Worm (Caenorhabditis elegans) whole organism, young adult: ENCODE measurements around the gene cyp-13A4.

Experiments
- B0019.2 ChIP-seq: fragments of 200-800 bp; sonication (Bioruptor generic); conservative IDR thresholded peaks from 2 replicates; pipeline ENCODE4 v1.3.6; 2022; ENCODE audit warnings: missing genetic modification reagents, missing genetic modification characterization, missing compliant biosample characterization
- C06A6.2 ChIP-seq: fragments of 200-800 bp; sonication (Bioruptor generic); conservative IDR thresholded peaks from 2 replicates; pipeline ENCODE4 v1.3.6; 2022; ENCODE audit warnings: missing genetic modification characterization, missing compliant biosample characterization
- F22D6.2 ChIP-seq: sonication (generic microtip); optimal IDR thresholded peaks from 2 replicates; lab custom pipeline; 2016; ENCODE audit warnings: mild to moderate bottlenecking, missing genetic modification characterization, missing compliant biosample characterization
- F49E8.2 ChIP-seq: sonication (generic microtip); optimal IDR thresholded peaks from 3 replicates; lab custom pipeline; 2017; ENCODE audit warnings: missing genetic modification characterization, mild to moderate bottlenecking, missing compliant biosample characterization, antibody characterized with exemption, moderate library complexity; ENCODE audit not compliant: insufficient read depth
- F52B5.7 ChIP-seq: sonication (generic microtip); optimal IDR thresholded peaks from 2 replicates; lab custom pipeline; 2016; ENCODE audit warnings: mild to moderate bottlenecking, missing genetic modification characterization, missing compliant biosample characterization
- F57A8.1 ChIP-seq: fragments of 200-800 bp; sonication (Bioruptor generic); optimal IDR thresholded peaks from 2 replicates; lab custom pipeline; 2018; ENCODE audit warnings: mild to moderate bottlenecking, missing genetic modification characterization, moderate library complexity, missing compliant biosample characterization
- K11D2.4 ChIP-seq: fragments of 200-800 bp; sonication (Bioruptor generic); IDR thresholded peaks from 2 replicates; pipeline ENCODE4 v1.3.6; 2022; ENCODE audit warnings: missing genetic modification reagents, missing genetic modification characterization, missing compliant biosample characterization
- Y53G8AR.9 ChIP-seq: fragments of 200-800 bp; sonication (Bioruptor generic); conservative IDR thresholded peaks from 2 replicates; pipeline ENCODE4 v1.3.6; 2022; ENCODE audit warnings: missing genetic modification reagents, missing genetic modification characterization, missing compliant biosample characterization
- Y56A3A.18 ChIP-seq: fragments of 200-800 bp; sonication (Bioruptor generic); IDR thresholded peaks from 2 replicates; pipeline ENCODE4 v1.3.6; 2022; ENCODE audit warnings: missing genetic modification reagents, missing genetic modification characterization, missing compliant biosample characterization
- ama-1 ChIP-seq, 3 experiments: fragments of 150-350 bp in 1 of 3; sonication (generic microtip) in 2 of 3; optimal IDR thresholded peaks; 2 replicates each; lab custom pipeline; 2014 to 2018; ENCODE audit warnings: missing biosample characterization in 2 of 3, missing genetic modification characterization in 2 of 3, missing genetic modification reagents in 2 of 3
- aptf-2 ChIP-seq: fragments of 200-800 bp; sonication (Bioruptor generic); conservative IDR thresholded peaks from 2 replicates; pipeline ENCODE4 v1.3.6; 2022; ENCODE audit warnings: missing genetic modification reagents, missing genetic modification characterization, missing compliant biosample characterization
- attf-3 ChIP-seq: fragments of 200-800 bp; sonication (Bioruptor generic); conservative IDR thresholded peaks from 2 replicates; pipeline ENCODE4 v1.3.6; 2022; ENCODE audit warnings: missing genetic modification reagents, missing genetic modification characterization, missing compliant biosample characterization
- attf-5 ChIP-seq: fragments of 200-800 bp; sonication (Bioruptor generic); optimal IDR thresholded peaks from 2 replicates; lab custom pipeline; 2018; ENCODE audit warnings: mild to moderate bottlenecking, missing genetic modification characterization, missing compliant biosample characterization
- attf-6 ChIP-seq: fragments of 200-800 bp; sonication (Bioruptor generic); IDR thresholded peaks from 2 replicates; pipeline ENCODE4 v1.3.6; 2022; ENCODE audit warnings: missing genetic modification reagents, missing genetic modification characterization, missing compliant biosample characterization
- bed-1 ChIP-seq: fragments of 200-800 bp; sonication (Bioruptor generic); IDR thresholded peaks from 2 replicates; pipeline ENCODE4 v1.3.6; 2022; ENCODE audit warnings: missing genetic modification reagents, missing genetic modification characterization, missing compliant biosample characterization
- bed-2 ChIP-seq: fragments of 200-800 bp; sonication (Bioruptor generic); IDR thresholded peaks from 2 replicates; pipeline ENCODE4 v1.3.6; 2022; ENCODE audit warnings: missing genetic modification reagents, missing genetic modification characterization, missing compliant biosample characterization
- ceh-100 ChIP-seq: fragments of 200-800 bp; sonication (Bioruptor generic); IDR thresholded peaks from 2 replicates; pipeline ENCODE4 v1.3.6; 2022; ENCODE audit warnings: missing genetic modification reagents, missing genetic modification characterization, missing compliant biosample characterization
- ceh-40 ChIP-seq: fragments of 200-800 bp; sonication (Bioruptor generic); IDR thresholded peaks from 2 replicates; pipeline ENCODE4 v1.3.6; 2022; ENCODE audit warnings: missing genetic modification characterization, missing compliant biosample characterization
- chd-7 ChIP-seq: sonication (generic microtip); optimal IDR thresholded peaks from 2 replicates; lab custom pipeline; 2016; ENCODE audit warnings: mild to moderate bottlenecking, missing genetic modification characterization, moderate library complexity, missing compliant biosample characterization
- dox-1 ChIP-seq: fragments of 200-800 bp; sonication (Bioruptor generic); IDR thresholded peaks from 2 replicates; pipeline ENCODE4 v1.3.6; 2022; ENCODE audit warnings: missing genetic modification reagents, missing genetic modification characterization, missing compliant biosample characterization
- dpff-1 ChIP-seq: sonication (generic microtip); optimal IDR thresholded peaks from 2 replicates; lab custom pipeline; 2017; ENCODE audit warnings: mild to moderate bottlenecking, missing genetic modification characterization, missing compliant biosample characterization
- efl-1 ChIP-seq: fragments of 150-350 bp; optimal IDR thresholded peaks from 2 replicates; lab custom pipeline; 2014; ENCODE audit warnings: missing biosample characterization, missing genetic modification reagents, missing genetic modification characterization
- egl-44 ChIP-seq: fragments of 200-800 bp; sonication (Bioruptor generic); IDR thresholded peaks from 2 replicates; pipeline ENCODE4 v1.3.6; 2022; ENCODE audit warnings: missing genetic modification reagents, missing genetic modification characterization, missing compliant biosample characterization
- fkh-3 ChIP-seq: sonication (generic microtip); optimal IDR thresholded peaks from 2 replicates; lab custom pipeline; 2016; ENCODE audit warnings: mild to moderate bottlenecking, missing genetic modification characterization, missing compliant biosample characterization
- gei-17 ChIP-seq: fragments of 200-800 bp; sonication (Bioruptor generic); optimal IDR thresholded peaks from 2 replicates; lab custom pipeline; 2018; ENCODE audit warnings: mild to moderate bottlenecking, missing genetic modification characterization, missing compliant biosample characterization
- hlh-12 ChIP-seq: sonication (generic microtip); optimal IDR thresholded peaks from 2 replicates; lab custom pipeline; 2016; ENCODE audit warnings: missing genetic modification characterization, missing compliant biosample characterization
- hrde-1 ChIP-seq: sonication (generic microtip); optimal IDR thresholded peaks from 2 replicates; lab custom pipeline; 2016; ENCODE audit warnings: missing genetic modification characterization, mild to moderate bottlenecking, missing compliant biosample characterization, moderate library complexity, missing genotype, missing genetic modification reagents, borderline replicate concordance
- hsf-1 ChIP-seq: fragments of 200-800 bp; sonication (Bioruptor generic); IDR thresholded peaks from 2 replicates; pipeline ENCODE4 v1.3.6; 2022; ENCODE audit warnings: missing genetic modification reagents, missing genetic modification characterization, missing compliant biosample characterization
- let-526 ChIP-seq: fragments of 200-800 bp; sonication (Bioruptor generic); IDR thresholded peaks from 2 replicates; pipeline ENCODE4 v1.3.6; 2022; ENCODE audit warnings: missing genetic modification reagents, missing genetic modification characterization, missing compliant biosample characterization
- lin-26 ChIP-seq: fragments of 200-800 bp; sonication (Bioruptor generic); IDR thresholded peaks from 2 replicates; pipeline ENCODE4 v1.3.6; 2022; ENCODE audit warnings: missing genetic modification reagents, missing genetic modification characterization, missing compliant biosample characterization
- lin-54 ChIP-seq: fragments of 200-800 bp; sonication (Bioruptor generic); optimal IDR thresholded peaks from 2 replicates; lab custom pipeline; 2018; ENCODE audit warnings: mild to moderate bottlenecking, missing genetic modification characterization, missing compliant biosample characterization
- lsl-1 ChIP-seq: fragments of 200-800 bp; sonication (Bioruptor generic); optimal IDR thresholded peaks from 2 replicates; lab custom pipeline; 2018; ENCODE audit warnings: mild to moderate bottlenecking, missing genetic modification characterization, moderate library complexity, missing compliant biosample characterization
- madf-10 ChIP-seq: sonication (generic microtip); optimal IDR thresholded peaks from 2 replicates; lab custom pipeline; 2016; ENCODE audit warnings: mild to moderate bottlenecking, missing genetic modification characterization, missing compliant biosample characterization
- madf-3 ChIP-seq: fragments of 200-800 bp; sonication (Bioruptor generic); IDR thresholded peaks from 2 replicates; pipeline ENCODE4 v1.3.6; 2022; ENCODE audit warnings: missing genetic modification reagents, missing genetic modification characterization, missing compliant biosample characterization
- mel-28 ChIP-seq: sonication (generic microtip); optimal IDR thresholded peaks from 2 replicates; lab custom pipeline; 2016; ENCODE audit warnings: borderline replicate concordance, mild to moderate bottlenecking, missing genetic modification characterization, missing compliant biosample characterization
- nfya-1 ChIP-seq: sonication (generic microtip); optimal IDR thresholded peaks from 2 replicates; lab custom pipeline; 2017; ENCODE audit warnings: antibody characterized with exemption, missing compliant biosample characterization, missing genetic modification characterization, borderline replicate concordance; ENCODE audit not compliant: insufficient read depth
- nfyb-1 ChIP-seq: fragments of 200-800 bp; sonication (Bioruptor generic); IDR thresholded peaks from 2 replicates; pipeline ENCODE4 v1.3.6; 2022; ENCODE audit warnings: missing genetic modification reagents, missing genetic modification characterization, missing compliant biosample characterization
- nhr-179 ChIP-seq: sonication (generic microtip); optimal IDR thresholded peaks from 2 replicates; lab custom pipeline; 2016; ENCODE audit warnings: mild to moderate bottlenecking, missing genetic modification characterization, missing compliant biosample characterization
- nhr-80 ChIP-seq: sonication (generic microtip); optimal IDR thresholded peaks from 2 replicates; lab custom pipeline; 2016; ENCODE audit warnings: missing genetic modification characterization, missing compliant biosample characterization
- snpc-1.3 ChIP-seq: sonication (generic microtip); optimal IDR thresholded peaks from 2 replicates; lab custom pipeline; 2017; ENCODE audit warnings: missing genetic modification characterization, mild to moderate bottlenecking, missing compliant biosample characterization, antibody characterized with exemption, moderate library complexity, missing genotype, missing genetic modification reagents; ENCODE audit not compliant: insufficient read depth
- snpc-3.4 ChIP-seq: sonication (generic microtip); optimal IDR thresholded peaks from 2 replicates; lab custom pipeline; 2017; ENCODE audit warnings: missing genetic modification characterization, mild to moderate bottlenecking, missing compliant biosample characterization, antibody characterized with exemption, moderate library complexity, missing genotype, missing genetic modification reagents
- unc-62 ChIP-seq: fragments of 150-350 bp; optimal IDR thresholded peaks from 2 replicates; lab custom pipeline; 2014; ENCODE audit warnings: missing biosample characterization, missing genetic modification reagents, missing genetic modification characterization
- zfh-2 ChIP-seq: fragments of 200-800 bp; sonication (Bioruptor generic); conservative IDR thresholded peaks from 2 replicates; pipeline ENCODE4 v1.3.6; 2022; ENCODE audit warnings: missing genetic modification reagents, missing genetic modification characterization, missing compliant biosample characterization
- ztf-18 ChIP-seq: sonication (generic microtip); optimal IDR thresholded peaks from 2 replicates; lab custom pipeline; 2016; ENCODE audit warnings: missing genotype, mild to moderate bottlenecking, missing genetic modification characterization, missing compliant biosample characterization
- ztf-25 ChIP-seq: fragments of 200-800 bp; sonication (Bioruptor generic); IDR thresholded peaks from 2 replicates; pipeline ENCODE4 v1.3.6; 2022; ENCODE audit warnings: missing genetic modification reagents, missing genetic modification characterization, missing compliant biosample characterization
- ztf-26 ChIP-seq: sonication (generic microtip); optimal IDR thresholded peaks from 2 replicates; lab custom pipeline; 2017; ENCODE audit warnings: missing genetic modification characterization, missing compliant biosample characterization
- ztf-28 ChIP-seq: fragments of 200-800 bp; sonication (Bioruptor generic); IDR thresholded peaks from 2 replicates; pipeline ENCODE4 v1.3.6; 2022; ENCODE audit warnings: missing genetic modification reagents, missing genetic modification characterization, missing compliant biosample characterization
- ztf-3 ChIP-seq: fragments of 200-800 bp; sonication (Bioruptor generic); optimal IDR thresholded peaks from 2 replicates; lab custom pipeline; 2018; ENCODE audit warnings: mild to moderate bottlenecking, missing genetic modification characterization, missing compliant biosample characterization

The cyp-13A4 gene

DNA sequence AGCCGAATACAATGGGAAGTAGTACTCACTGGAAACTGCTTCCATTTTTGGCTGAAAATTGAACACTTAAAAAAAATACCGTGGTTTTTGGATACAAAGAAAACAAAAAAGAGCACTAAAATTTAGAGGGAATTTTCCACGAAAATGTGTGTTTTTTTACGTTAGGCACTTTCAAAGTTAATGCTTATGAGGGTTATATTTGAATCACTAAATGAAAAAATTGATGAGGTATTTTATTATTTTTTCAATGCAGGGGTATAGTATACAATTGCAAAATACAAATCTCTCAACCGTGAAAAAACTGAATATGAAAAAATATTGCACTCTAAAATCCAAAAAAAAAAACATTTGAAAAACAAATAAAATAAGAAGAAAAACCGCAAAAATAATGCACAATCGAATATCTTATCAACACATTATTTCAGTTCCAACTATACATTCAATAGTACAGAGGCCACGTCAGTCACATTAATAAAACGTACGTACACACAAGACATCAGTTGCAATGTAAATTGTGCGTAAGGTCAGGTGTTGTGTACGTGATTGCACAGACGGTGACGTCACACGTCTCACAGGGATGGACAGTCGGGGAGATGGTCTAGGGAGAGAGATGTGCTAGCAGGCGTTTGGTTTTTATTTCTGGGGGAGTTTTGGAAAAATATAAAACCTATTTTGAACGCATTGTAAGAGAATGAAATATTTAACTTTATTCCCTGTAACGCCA, 27.6 kb downstream of the cyp-13A4 start, which contains the start of gene aqp-10 (continued):
- TF ChIP-seq snpc-3.4 (tag; lab: Kevin White, UChicago) = no peak
- no peak for TF ChIP-seq ztf-3 (GFP tag; lab: Kevin White, UChicago)
- no peak for TF ChIP-seq ztf-26 (tag; lab: Kevin White, UChicago)
- TF ChIP-seq lin-26 (GFP tag; lab: Robert Waterston, UW) = no peak
- TF ChIP-seq B0019.2 (GFP tag; lab: Robert Waterston, UW) = no peak
- no peak; the same call in 1 of the 2 replicates for TF ChIP-seq dox-1 (GFP tag; lab: Robert Waterston, UW)
- TF ChIP-seq unc-62 (GFP tag; lab: Kevin White, UChicago) = no peak
- TF ChIP-seq hlh-12 (tag; lab: Kevin White, UChicago) = no peak
- TF ChIP-seq ztf-18 (tag; lab: Kevin White, UChicago) = no peak
- TF ChIP-seq attf-3 (GFP tag; lab: Robert Waterston, UW) = no peak
- TF ChIP-seq ceh-100 (GFP tag; lab: Robert Waterston, UW) = no peak
- no peak for TF ChIP-seq attf-6 (GFP tag; lab: Robert Waterston, UW)
- peak; percentile 82 for TF ChIP-seq nhr-80 (tag; lab: Kevin White, UChicago)
- TF ChIP-seq let-526 (GFP tag; lab: Robert Waterston, UW) = no peak
- TF ChIP-seq nfyb-1 (GFP tag; lab: Robert Waterston, UW) = 0 out of 2 replicates have a peak, but pooled peaks have one; percentile 41
- peak; percentile 37 for TF ChIP-seq lin-54
- no peak for TF ChIP-seq ztf-25 (GFP tag; lab: Robert Waterston, UW)
- no peak for TF ChIP-seq dpff-1
- TF ChIP-seq fkh-3 = no peak
- no peak for TF ChIP-seq ztf-28 (GFP tag; lab: Robert Waterston, UW)
- TF ChIP-seq madf-3 = no peak
- no peak for TF ChIP-seq chd-7 (tag; lab: Kevin White, UChicago)
- no peak for TF ChIP-seq F49E8.2 (tag; lab: Kevin White, UChicago)
- TF ChIP-seq C06A6.2 (GFP tag; lab: Robert Waterston, UW) = no peak
- TF ChIP-seq nfya-1 (tag; lab: Kevin White, UChicago) = no peak
- peak; percentile 6 for TF ChIP-seq madf-10 (tag; lab: Kevin White, UChicago)
- TF ChIP-seq mel-28 (tag; lab: Kevin White, UChicago) = no peak
- no peak for TF ChIP-seq zfh-2
- TF ChIP-seq lsl-1 (GFP tag; lab: Kevin White, UChicago) = no peak
- no peak for TF ChIP-seq ceh-40 (GFP tag; lab: Robert Waterston, UW)
- no peak for TF ChIP-seq aptf-2
- TF ChIP-seq Y56A3A.18 (GFP tag; lab: Robert Waterston, UW) = no peak
- no peak for TF ChIP-seq hrde-1 (tag; lab: Kevin White, UChicago)
- TF ChIP-seq F52B5.7 (tag; lab: Kevin White, UChicago) = no peak
- no peak for TF ChIP-seq ama-1 (optimal IDR thresholded peaks at IDR 0.05; lab: Kevin White, UChicago)
- TF ChIP-seq ama-1 (GFP tag; optimal IDR thresholded peaks at IDR 0.05; lab: Kevin White, UChicago) = no peak
- TF ChIP-seq hsf-1 = no peak
- TF ChIP-seq F22D6.2 (tag; lab: Kevin White, UChicago) = no peak
- no peak for TF ChIP-seq bed-2 (GFP tag; lab: Robert Waterston, UW)
- TF ChIP-seq snpc-1.3 = no peak
- TF ChIP-seq egl-44 (GFP tag; lab: Robert Waterston, UW) = no peak
- TF ChIP-seq gei-17 (GFP tag; lab: Kevin White, UChicago) = no peak
- TF ChIP-seq attf-5 (GFP tag; lab: Kevin White, UChicago) = peak; percentile 14
- no peak for TF ChIP-seq F57A8.1 (GFP tag; lab: Kevin White, UChicago)
- no peak for TF ChIP-seq nhr-179 (tag; lab: Kevin White, UChicago)
- no peak for TF ChIP-seq bed-1 (GFP tag; lab: Robert Waterston, UW)
- TF ChIP-seq Y53G8AR.9 (GFP tag; lab: Robert Waterston, UW) = no peak
- TF ChIP-seq efl-1 (GFP tag; lab: Kevin White, UChicago) = no peak
- no peak for TF ChIP-seq K11D2.4 (GFP tag; lab: Robert Waterston, UW)
